Fruit fly (Drosophila melanogaster) whole organism, embryonic: ENCODE results near the gene Cyp4d14.

Experiments
- Abd-B ChIP-seq: fragments of 200-800 bp; sonication (Bioruptor generic); optimal IDR thresholded peaks from 2 replicates; lab custom pipeline; 2018; ENCODE audit warnings: missing biosample characterization, mild to moderate bottlenecking, missing genetic modification characterization, moderate library complexity
- Atf3 ChIP-seq: fragments of 200-800 bp; sonication (Bioruptor generic); optimal IDR thresholded peaks from 3 replicates; lab custom pipeline; 2016; ENCODE audit warnings: missing biosample characterization, missing genetic modification characterization
- CG10209 ChIP-seq: fragments of 200-800 bp; sonication (Bioruptor generic); optimal IDR thresholded peaks from 3 replicates; lab custom pipeline; 2017; ENCODE audit warnings: missing biosample characterization, mild to moderate bottlenecking, missing genetic modification characterization, missing genetic modification reagents
- CG1024 ChIP-seq: fragments of 200-800 bp; sonication (Bioruptor generic); IDR thresholded peaks from 2 replicates; pipeline ENCODE4 v1.3.6; 2022; ENCODE audit warnings: missing biosample characterization, missing genetic modification characterization
- CG11093 ChIP-seq: fragments of 200-800 bp; sonication (Bioruptor generic); IDR thresholded peaks from 3 replicates; pipeline ENCODE4 v1.3.6; 2022; ENCODE audit warnings: missing biosample characterization, missing genetic modification characterization
- CG11456 ChIP-seq: fragments of 200-800 bp; sonication (Bioruptor generic); IDR thresholded peaks from 3 replicates; pipeline ENCODE4 v1.3.6; 2022; ENCODE audit warnings: missing biosample characterization, missing genetic modification characterization
- CG12236 ChIP-seq: fragments of 200-800 bp; sonication (Bioruptor generic); optimal IDR thresholded peaks from 2 replicates; lab custom pipeline; 2016; ENCODE audit warnings: missing biosample characterization, missing genetic modification characterization
- CG1233 ChIP-seq: fragments of 200-800 bp; sonication (Bioruptor generic); optimal IDR thresholded peaks from 4 replicates; lab custom pipeline; 2018; ENCODE audit warnings: missing biosample characterization, mild to moderate bottlenecking, missing genetic modification characterization
- CG12769 ChIP-seq: fragments of 200-800 bp; sonication (Bioruptor generic); optimal IDR thresholded peaks from 2 replicates; lab custom pipeline; 2019; ENCODE audit warnings: missing biosample characterization, mild to moderate bottlenecking, missing genetic modification characterization, moderate library complexity
- CG1647 ChIP-seq: fragments of 200-800 bp; sonication (Bioruptor generic); optimal IDR thresholded peaks from 3 replicates; lab custom pipeline; 2016; ENCODE audit warnings: missing biosample characterization, missing genetic modification characterization
- CG17568 ChIP-seq: fragments of 200-800 bp; sonication (Bioruptor generic); optimal IDR thresholded peaks from 2 replicates; lab custom pipeline; 2018; ENCODE audit warnings: missing biosample characterization, mild to moderate bottlenecking, missing genetic modification characterization, moderate library complexity
- CG17802 ChIP-seq: fragments of 200-800 bp; sonication (Bioruptor generic); optimal IDR thresholded peaks from 2 replicates; lab custom pipeline; 2018; ENCODE audit warnings: missing biosample characterization, mild to moderate bottlenecking, missing genetic modification characterization, moderate library complexity
- CG18599 ChIP-seq: fragments of 200-800 bp; sonication (Bioruptor generic); optimal IDR thresholded peaks from 3 replicates; lab custom pipeline; 2017; ENCODE audit warnings: missing biosample characterization, missing genetic modification characterization, mild to moderate bottlenecking, moderate library complexity, missing genetic modification reagents
- CG32532 ChIP-seq: fragments of 200-800 bp; sonication (Bioruptor generic); IDR thresholded peaks from 2 replicates; pipeline ENCODE4 v1.3.6; 2022; ENCODE audit warnings: missing biosample characterization, missing genetic modification characterization
- CG4820 ChIP-seq: fragments of 200-800 bp; sonication (Bioruptor generic); optimal IDR thresholded peaks from 3 replicates; lab custom pipeline; 2016; ENCODE audit warnings: missing biosample characterization, missing genetic modification characterization
- CG5245 ChIP-seq: fragments of 200-800 bp; sonication (Bioruptor generic); optimal IDR thresholded peaks from 3 replicates; lab custom pipeline; 2016; ENCODE audit warnings: missing biosample characterization, missing genetic modification characterization
- CG6765 ChIP-seq: fragments of 200-800 bp; sonication (Bioruptor generic); optimal IDR thresholded peaks from 3 replicates; lab custom pipeline; 2017; ENCODE audit warnings: missing biosample characterization, mild to moderate bottlenecking, missing genetic modification characterization
- CG7357 ChIP-seq: fragments of 200-800 bp; sonication (Bioruptor generic); IDR thresholded peaks from 3 replicates; pipeline ENCODE4 v1.3.6; 2022; ENCODE audit warnings: missing biosample characterization, missing genetic modification characterization
- CG8388 ChIP-seq: fragments of 200-800 bp; sonication (Bioruptor generic); optimal IDR thresholded peaks from 2 replicates; lab custom pipeline; 2019; ENCODE audit warnings: missing biosample characterization, mild to moderate bottlenecking, missing genetic modification characterization, moderate library complexity
- CG8944 ChIP-seq: fragments of 200-800 bp; sonication (Bioruptor generic); optimal IDR thresholded peaks from 3 replicates; lab custom pipeline; 2016; ENCODE audit warnings: missing biosample characterization, missing genetic modification characterization
- Dad ChIP-seq: fragments of 200-800 bp; sonication (Bioruptor generic); optimal IDR thresholded peaks from 3 replicates; lab custom pipeline; 2016; ENCODE audit warnings: missing biosample characterization, missing genetic modification characterization
- Elba2 ChIP-seq: fragments of 200-800 bp; sonication (Bioruptor generic); optimal IDR thresholded peaks from 3 replicates; lab custom pipeline; 2016; ENCODE audit warnings: missing biosample characterization, missing genetic modification characterization
- Hr78 ChIP-seq, 2 experiments: fragments of 200-800 bp in 1 of 2; fragments of >200 bp in 1 of 2; sonication (Bioruptor generic) in 1 of 2; optimal IDR thresholded peaks; 2 replicates each; lab custom pipeline; 2017 to 2019; ENCODE audit warnings: missing biosample characterization in 2 of 2, missing genetic modification characterization in 2 of 2, mild to moderate bottlenecking in 1 of 2, moderate library complexity in 1 of 2
- Hsf ChIP-seq: fragments of 200-800 bp; sonication (Bioruptor generic); optimal IDR thresholded peaks from 3 replicates; lab custom pipeline; 2016; ENCODE audit warnings: missing biosample characterization, missing genetic modification characterization
- Lhr ChIP-seq: fragments of 200-800 bp; sonication (Bioruptor generic); optimal IDR thresholded peaks from 3 replicates; lab custom pipeline; 2017; ENCODE audit warnings: mild to moderate bottlenecking, missing biosample characterization, missing genetic modification reagents, missing genetic modification characterization
- Mrtf ChIP-seq: fragments of 200-800 bp; sonication (Bioruptor generic); IDR thresholded peaks from 3 replicates; pipeline ENCODE4 v1.3.6; 2022; ENCODE audit warnings: missing biosample characterization, missing genetic modification characterization
- NC2β ChIP-seq: fragments of 200-800 bp; sonication (Bioruptor generic); optimal IDR thresholded peaks from 2 replicates; lab custom pipeline; 2016; ENCODE audit warnings: missing biosample characterization, missing genetic modification characterization
- Nf-YC ChIP-seq: fragments of 200-800 bp; optimal IDR thresholded peaks from 3 replicates; lab custom pipeline; 2019; ENCODE audit warnings: missing biosample characterization, mild to moderate bottlenecking, missing genetic modification characterization, moderate library complexity
- Oaz ChIP-seq: fragments of 200-800 bp; sonication (Bioruptor generic); IDR thresholded peaks from 2 replicates; pipeline ENCODE4 v1.3.6; 2022; ENCODE audit warnings: missing biosample characterization, missing genetic modification characterization
- Opbp ChIP-seq: fragments of 200-800 bp; sonication (Bioruptor generic); IDR thresholded peaks from 3 replicates; pipeline ENCODE4 v1.3.6; 2022; ENCODE audit warnings: missing biosample characterization, missing genetic modification characterization; ENCODE audit not compliant: partially characterized antibody
- PHDP ChIP-seq: fragments of 200-800 bp; sonication (Bioruptor generic); optimal IDR thresholded peaks from 3 replicates; lab custom pipeline; 2018; ENCODE audit warnings: missing biosample characterization, mild to moderate bottlenecking, missing genetic modification characterization, moderate library complexity
- Ssrp ChIP-seq: fragments of 200-800 bp; sonication (Bioruptor generic); optimal IDR thresholded peaks from 2 replicates; lab custom pipeline; 2018; ENCODE audit warnings: missing biosample characterization, mild to moderate bottlenecking, missing genetic modification characterization, moderate library complexity
- Xbp1 ChIP-seq: fragments of 200-800 bp; sonication (Bioruptor generic); optimal IDR thresholded peaks from 3 replicates; lab custom pipeline; 2016; ENCODE audit warnings: missing biosample characterization, mild to moderate bottlenecking, missing genetic modification characterization
- aop ChIP-seq: fragments of 200-800 bp; sonication (Bioruptor generic); IDR thresholded peaks from 2 replicates; pipeline ENCODE4 v1.3.6; 2022; ENCODE audit warnings: missing biosample characterization, missing genetic modification characterization
- en ChIP-seq: fragments of 200-800 bp; sonication (Bioruptor generic); optimal IDR thresholded peaks from 2 replicates; lab custom pipeline; 2016; ENCODE audit warnings: missing biosample characterization, missing genetic modification characterization
- gem ChIP-seq: fragments of 200-800 bp; sonication (Bioruptor generic); optimal IDR thresholded peaks from 2 replicates; lab custom pipeline; 2019; ENCODE audit warnings: missing biosample characterization, mild to moderate bottlenecking, missing genetic modification characterization, moderate library complexity
- inv ChIP-seq: fragments of 200-800 bp; sonication (Bioruptor generic); IDR thresholded peaks from 2 replicates; pipeline ENCODE4 v1.3.6; 2022; ENCODE audit warnings: missing biosample characterization, missing genetic modification characterization; ENCODE audit not compliant: partially characterized antibody
- nau ChIP-seq: fragments of 200-800 bp; sonication (Bioruptor generic); optimal IDR thresholded peaks from 3 replicates; lab custom pipeline; 2017; ENCODE audit warnings: missing biosample characterization, mild to moderate bottlenecking, missing genetic modification characterization, missing genetic modification reagents
- nerfin-2 ChIP-seq: fragments of 200-800 bp; sonication (Bioruptor generic); IDR thresholded peaks from 2 replicates; pipeline ENCODE4 v1.3.6; 2022; ENCODE audit warnings: missing biosample characterization, missing genetic modification characterization; ENCODE audit not compliant: partially characterized antibody
- peb ChIP-seq: fragments of 200-800 bp; sonication (Bioruptor generic); IDR thresholded peaks from 2 replicates; pipeline ENCODE4 v1.3.6; 2022; ENCODE audit warnings: missing biosample characterization, missing genetic modification characterization
- repo ChIP-seq: fragments of 200-800 bp; sonication (Bioruptor generic); optimal IDR thresholded peaks from 2 replicates; lab custom pipeline; 2016; ENCODE audit warnings: missing biosample characterization, missing genetic modification characterization
- run ChIP-seq: fragments of 200-800 bp; sonication (Bioruptor generic); optimal IDR thresholded peaks from 3 replicates; lab custom pipeline; 2018; ENCODE audit warnings: missing biosample characterization, mild to moderate bottlenecking, missing genetic modification characterization
- sna ChIP-seq: fragments of 200-800 bp; sonication (Bioruptor generic); IDR thresholded peaks from 2 replicates; pipeline ENCODE4 v1.3.6; 2022; ENCODE audit warnings: missing biosample characterization, missing genetic modification characterization; ENCODE audit not compliant: partially characterized antibody
- sqz ChIP-seq: fragments of 200-800 bp; sonication (Bioruptor generic); optimal IDR thresholded peaks from 3 replicates; lab custom pipeline; 2018; ENCODE audit warnings: missing biosample characterization, mild to moderate bottlenecking, missing genetic modification characterization
- stc ChIP-seq: fragments of 200-800 bp; sonication (Bioruptor generic); IDR thresholded peaks from 2 replicates; pipeline ENCODE4 v1.3.6; 2022; ENCODE audit warnings: missing biosample characterization, missing genetic modification characterization
- toy ChIP-seq: fragments of 200-800 bp; sonication (Bioruptor generic); IDR thresholded peaks from 2 replicates; pipeline ENCODE4 v1.3.6; 2022; ENCODE audit warnings: missing biosample characterization, missing genetic modification characterization
- usp ChIP-seq: fragments of >200 bp; optimal IDR thresholded peaks from 2 replicates; lab custom pipeline; 2017; ENCODE audit warnings: missing biosample characterization, missing genetic modification characterization
- vvl ChIP-seq: fragments of 200-800 bp; sonication (Bioruptor generic); IDR thresholded peaks from 2 replicates; pipeline ENCODE4 v1.3.6; 2022; ENCODE audit warnings: missing biosample characterization, missing genetic modification characterization
- yki ChIP-seq: fragments of >200 bp; optimal IDR thresholded peaks from 3 replicates; lab custom pipeline; 2018

Gene Cyp4d14

DNA sequence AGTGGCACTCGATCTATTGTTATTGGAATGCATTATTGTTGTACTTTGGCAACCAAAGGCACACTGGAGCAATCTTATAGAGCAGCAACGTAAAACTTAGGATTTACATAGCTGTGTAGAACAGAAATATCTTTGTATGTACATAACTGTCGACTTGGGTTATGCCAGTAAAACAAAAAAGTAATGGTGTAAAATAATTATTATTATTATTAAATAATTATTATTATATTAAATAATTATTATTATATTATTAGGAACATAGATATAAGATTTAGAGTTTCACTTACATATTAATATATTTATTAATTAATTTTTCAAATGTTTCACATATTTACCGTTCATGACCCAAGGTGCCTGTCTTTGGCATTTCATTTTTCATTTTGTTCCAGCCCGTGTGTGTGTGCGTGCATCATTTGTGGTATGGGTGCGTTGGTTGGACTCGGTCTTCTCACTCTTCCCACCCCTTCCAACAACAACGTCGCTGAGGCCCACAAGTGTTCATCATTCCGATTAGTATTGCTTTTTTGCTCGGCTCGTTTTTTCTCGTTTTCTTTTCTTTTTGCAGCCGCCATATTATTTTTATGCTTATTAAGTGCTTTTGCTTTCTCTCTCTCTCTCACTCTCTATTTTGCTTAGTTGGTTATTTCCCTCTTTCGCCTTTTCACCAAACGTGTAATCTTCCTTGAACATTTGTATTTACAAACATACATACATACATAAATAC is 51.0 kb downstream of the Cyp4d14 start (continued):
- peak; percentile 74 for TF ChIP-seq peb (GFP tag; lab: Robert Waterston, UW)
- peak; percentile 93 for TF ChIP-seq CG32532
- TF ChIP-seq CG1647 (GFP tag; lab: Kevin White, UChicago), result peak; percentile 60
- TF ChIP-seq CG11456 (GFP tag; lab: Robert Waterston, UW), result peak; percentile 93
- TF ChIP-seq aop (GFP tag; lab: Robert Waterston, UW), result no peak; the same call in none of the 2 replicates
- peak; percentile 89 for TF ChIP-seq Nf-YC (tag; lab: Kevin White, UChicago)
- peak; percentile 90 for TF ChIP-seq CG7357
- no peak for TF ChIP-seq usp (GFP tag; lab: Kevin White, UChicago)
- TF ChIP-seq Elba2 (GFP tag; lab: Kevin White, UChicago), result peak; percentile 73
- TF ChIP-seq NC2β (GFP tag; lab: Kevin White, UChicago), result peak; percentile 76
- peak; percentile 75 for TF ChIP-seq toy (GFP tag; lab: Robert Waterston, UW)
- peak; percentile 95 for TF ChIP-seq run
- TF ChIP-seq Hsf (GFP tag; lab: Kevin White, UChicago), result peak; percentile 80
- TF ChIP-seq CG1024 (GFP tag; lab: Robert Waterston, UW), result peak; percentile 74
- TF ChIP-seq CG8388 (GFP tag; lab: Kevin White, UChicago), result peak; percentile 96
- TF ChIP-seq stc (GFP tag; lab: Robert Waterston, UW), result peak; percentile 89
- TF ChIP-seq Dad (GFP tag; lab: Kevin White, UChicago), result peak; percentile 76
- peak; percentile 40 for TF ChIP-seq en (GFP tag; lab: Kevin White, UChicago)
- TF ChIP-seq gem (tag; lab: Kevin White, UChicago), result peak; percentile 99
- TF ChIP-seq Ssrp (tag; lab: Kevin White, UChicago), result peak; percentile 98
- TF ChIP-seq nerfin-2 (GFP tag; lab: Robert Waterston, UW), result no peak
- TF ChIP-seq Opbp (GFP tag; lab: Robert Waterston, UW), result no peak
- peak; percentile 98 for TF ChIP-seq CG18599 (GFP tag; lab: Kevin White, UChicago)
- peak; percentile 90 for TF ChIP-seq vvl (GFP tag; lab: Robert Waterston, UW)
- TF ChIP-seq CG10209 (GFP tag; lab: Kevin White, UChicago), result peak; percentile 99
- peak; percentile 29; the same call in 1 of the 2 replicates for TF ChIP-seq inv (GFP tag; lab: Robert Waterston, UW)
- no peak for TF ChIP-seq sna (GFP tag; lab: Robert Waterston, UW)
- TF ChIP-seq Xbp1 (GFP tag; lab: Kevin White, UChicago), result peak; percentile 93
- no peak for TF ChIP-seq CG12769 (tag; lab: Kevin White, UChicago)
- TF ChIP-seq Atf3, result peak; percentile 80
- TF ChIP-seq yki, result peak; percentile 14
- peak; percentile 67 for TF ChIP-seq repo
- peak; percentile 81 for TF ChIP-seq CG5245 (GFP tag; lab: Kevin White, UChicago)
- TF ChIP-seq CG6765 (GFP tag; lab: Kevin White, UChicago), result peak; percentile 97
- peak; percentile 98 for TF ChIP-seq CG1233 (GFP tag; lab: Kevin White, UChicago)
- peak; percentile 94 for TF ChIP-seq CG4820
- TF ChIP-seq nau, result peak; percentile 69
- peak; percentile 78 for TF ChIP-seq CG17802 (tag; lab: Kevin White, UChicago)
- TF ChIP-seq CG11093 (GFP tag; lab: Robert Waterston, UW), result peak; percentile 92
- peak; percentile 86 for TF ChIP-seq Mrtf (GFP tag; lab: Robert Waterston, UW)
- TF ChIP-seq Lhr (GFP tag; lab: Kevin White, UChicago), result peak; percentile 69
- peak; percentile 96 for TF ChIP-seq PHDP (tag; lab: Kevin White, UChicago)
- peak; percentile 82 for TF ChIP-seq CG17568 (GFP tag; lab: Kevin White, UChicago)
- peak; percentile 78 for TF ChIP-seq sqz
- TF ChIP-seq Oaz, result peak; percentile 72
- TF ChIP-seq Abd-B (GFP tag; lab: Kevin White, UChicago), result peak; percentile 97
- peak; percentile 82 for TF ChIP-seq CG8944 (GFP tag; lab: Kevin White, UChicago)
- peak; percentile 42 for TF ChIP-seq CG12236 (GFP tag; lab: Kevin White, UChicago)
- peak in 1 of 2 experiments; percentile 92 for TF ChIP-seq Hr78 (GFP tag; optimal IDR thresholded peaks at IDR 0.05; lab: Kevin White, UChicago)
